Worm (Caenorhabditis elegans): ENCODE results near the gene C36B7.4.

C36B7.4 gene

DNA sequence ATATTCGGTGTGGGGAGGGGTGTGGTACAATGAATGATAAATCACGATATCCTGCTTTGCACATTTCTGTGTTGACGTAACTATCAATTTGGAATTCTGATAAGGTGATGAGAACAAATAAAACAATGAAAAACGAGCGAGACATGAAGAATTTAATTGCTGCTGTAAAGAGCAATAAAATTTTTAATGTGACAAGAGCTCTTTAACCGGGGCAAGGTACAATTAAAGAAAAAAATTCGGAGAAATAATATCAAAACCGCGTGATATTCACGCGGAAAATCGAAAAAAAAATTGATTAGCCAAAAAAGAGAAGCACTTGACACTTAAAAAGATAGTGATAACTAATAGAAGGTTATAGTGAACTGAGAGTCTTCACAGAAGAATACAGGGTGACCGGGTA is 24.5 kb downstream of the C36B7.4 start (continued):
- TF ChIP-seq hlh-6 (tag; optimal IDR thresholded peaks at IDR 0.05): no peak

DNA sequence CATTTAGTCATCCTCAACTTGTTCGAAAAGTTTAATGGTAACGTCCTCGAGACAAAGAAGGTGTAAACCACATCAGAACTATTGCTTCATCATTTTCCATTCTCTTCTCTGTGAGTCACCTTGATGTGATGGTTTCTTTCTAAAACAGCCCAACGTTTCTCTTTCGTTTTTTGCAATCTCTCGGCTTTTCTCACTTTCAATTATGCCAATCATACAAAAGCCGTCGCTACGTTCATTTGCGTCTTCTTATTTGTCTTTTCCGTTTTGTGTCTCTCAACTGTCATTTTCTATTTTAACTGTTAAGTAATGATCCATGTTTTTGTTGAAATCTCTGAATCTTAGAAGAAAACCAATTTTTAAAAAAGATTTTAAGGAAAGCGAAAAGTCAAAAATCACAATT is 28.5 kb downstream of the C36B7.4 start, which contains the start of gene B0403.5:
TSS of gene B0403.5 (plus strand) at position 368 of the 400 bp plus-strand sequence.
- TF ChIP-seq ceh-24 (tag; optimal IDR thresholded peaks at IDR 0.05): no peak
- TF ChIP-seq ceh-34 (tag; optimal IDR thresholded peaks at IDR 0.05): no peak
- no peak for TF ChIP-seq pag-3 (tag; optimal IDR thresholded peaks at IDR 0.05; ENCODE audit: borderline replicate concordance)
- no peak for TF ChIP-seq ama-1 (optimal IDR thresholded peaks at IDR 0.05)
- no peak for TF ChIP-seq ttx-3 (tag; optimal IDR thresholded peaks at IDR 0.05)
- no peak for TF ChIP-seq pha-4 (tag; optimal IDR thresholded peaks at IDR 0.05)
- TF ChIP-seq tbx-7 (tag; optimal IDR thresholded peaks at IDR 0.05): no peak
- TF ChIP-seq F13H6.1 (tag; optimal IDR thresholded peaks at IDR 0.05): no peak
- no peak for TF ChIP-seq sdc-2 (tag; optimal IDR thresholded peaks at IDR 0.05)
- no peak for TF ChIP-seq rnt-1 (tag; optimal IDR thresholded peaks at IDR 0.05)
- no peak for TF ChIP-seq Y22D7AL.16 (tag; optimal IDR thresholded peaks at IDR 0.05)
- TF ChIP-seq fkh-10 (GFP tag; optimal IDR thresholded peaks at IDR 0.05): no peak
- no peak for TF ChIP-seq fkh-6 (tag; optimal IDR thresholded peaks at IDR 0.05)
- TF ChIP-seq odd-2 (tag; optimal IDR thresholded peaks at IDR 0.05): no peak
- no peak for TF ChIP-seq ceh-31 (tag; optimal IDR thresholded peaks at IDR 0.05)
- TF ChIP-seq zip-5 (tag; optimal IDR thresholded peaks at IDR 0.05): no peak
- TF ChIP-seq hlh-8 (tag; optimal IDR thresholded peaks at IDR 0.05): no peak

- TF ChIP-seq ceh-24 (tag; optimal IDR thresholded peaks at IDR 0.05) (no peak), fkh-6 (tag; optimal IDR thresholded peaks at IDR 0.05) (no peak), Y22D7AL.16 (tag; optimal IDR thresholded peaks at IDR 0.05) (no peak), ceh-34 (tag; optimal IDR thresholded peaks at IDR 0.05) (no peak), dve-1 (tag; optimal IDR thresholded peaks at IDR 0.05) (no peak), ceh-18 (tag; optimal IDR thresholded peaks at IDR 0.05) (no peak), lim-6 (tag; optimal IDR thresholded peaks at IDR 0.05) (no peak), sox-4 (tag; optimal IDR thresholded peaks at IDR 0.05) (no peak)
Observed at ce11 chrX:7050290-7050689, 35.5 kb downstream of the C36B7.4 start, which contains the start of gene ubc-17. Gene ubc-17, plus strand, starts transcription at chrX:7050590.

- TF ChIP-seq C38D4.7 (GFP tag; optimal IDR thresholded peaks at IDR 0.05) (no peak), ceh-31 (tag; optimal IDR thresholded peaks at IDR 0.05) (peak; percentile 29), unc-42 (tag; optimal IDR thresholded peaks at IDR 0.05) (peak; percentile 100), ets-4 (tag; optimal IDR thresholded peaks at IDR 0.05) (no peak)
Observed at ce11 chrX:7040760-7041159, 45.1 kb downstream of the C36B7.4 start.

DNA sequence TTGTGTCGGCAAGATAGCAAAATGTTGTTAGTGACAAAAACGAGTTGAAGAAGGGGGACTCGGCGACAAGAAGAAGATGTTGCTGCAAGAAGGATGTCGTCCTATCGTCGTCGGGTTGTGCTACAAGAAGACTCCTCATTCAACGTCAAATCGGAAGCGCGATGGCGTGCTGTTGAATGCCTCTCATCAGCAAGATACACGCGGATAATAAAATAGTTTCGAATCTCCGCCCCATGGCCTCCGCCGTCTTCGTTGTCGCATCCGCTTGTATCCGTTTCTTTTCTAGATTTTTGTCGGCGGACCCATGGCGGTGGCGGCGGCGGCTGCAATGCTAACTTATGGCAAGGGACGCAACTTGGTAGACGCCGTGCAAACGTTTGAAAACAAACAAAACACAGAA is 47.8 kb downstream of the C36B7.4 start:
- TF ChIP-seq Y22D7AL.16 (tag; optimal IDR thresholded peaks at IDR 0.05): no peak
- peak; percentile 38 for TF ChIP-seq unc-42 (tag; optimal IDR thresholded peaks at IDR 0.05)

DNA sequence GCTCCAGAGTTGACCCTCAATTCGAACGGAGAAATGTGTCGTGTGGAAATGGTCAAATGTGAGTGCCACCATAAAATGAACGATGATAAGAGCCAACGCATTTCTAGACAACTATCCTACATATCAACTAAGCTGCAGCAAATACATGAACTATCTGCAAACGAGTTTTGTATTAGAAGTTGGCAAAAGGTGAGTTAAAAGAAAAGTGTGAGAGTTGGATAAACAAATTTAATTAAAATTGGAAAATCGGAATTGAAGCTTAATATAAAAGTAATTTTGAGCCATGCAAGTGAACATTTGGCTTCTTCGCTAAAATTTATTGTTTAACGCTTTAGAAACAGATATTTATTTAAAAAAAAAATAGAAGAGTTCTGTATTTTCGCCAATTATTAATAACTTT is 49.9 kb downstream of the C36B7.4 start, which contains the start of gene cest-19:
TSS of gene cest-19 (minus strand) at position 101 of the 400 bp plus-strand sequence.
- TF ChIP-seq hlh-30 (tag; optimal IDR thresholded peaks at IDR 0.05; ENCODE audit: insufficient read depth) (no peak), unc-86 (tag; optimal IDR thresholded peaks at IDR 0.05) (no peak)

DNA sequence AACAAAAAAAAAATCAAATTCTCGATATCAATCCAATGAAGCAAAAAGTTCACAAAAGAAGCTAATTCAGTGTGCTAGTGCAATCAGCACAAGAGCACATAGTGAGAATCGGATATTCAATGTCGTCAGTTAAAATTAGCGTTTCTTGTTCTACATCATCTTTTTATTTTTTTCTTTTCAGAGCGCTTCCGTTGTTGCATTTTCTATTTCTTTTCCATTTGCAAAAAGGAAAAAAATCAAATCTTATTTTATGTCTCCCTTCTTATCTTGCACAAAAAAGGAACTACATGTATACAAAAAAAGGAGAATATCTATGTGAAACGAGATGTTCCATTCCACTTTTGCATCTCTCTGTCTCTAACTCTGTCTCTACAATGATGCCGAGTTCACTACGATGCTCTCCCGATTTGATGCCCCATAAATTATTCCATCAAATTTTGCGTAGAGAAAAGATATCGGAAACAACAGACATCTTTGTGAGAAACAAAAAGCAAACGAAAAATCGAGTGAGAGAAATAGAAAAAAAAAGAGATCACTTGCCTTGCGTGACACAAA is 52.0 kb downstream of the C36B7.4 start:
- TF ChIP-seq ceh-18 (tag; optimal IDR thresholded peaks at IDR 0.05) (no peak), dmd-4 (tag; optimal IDR thresholded peaks at IDR 0.05; ENCODE audit: borderline replicate concordance) (no peak), hlh-6 (tag; optimal IDR thresholded peaks at IDR 0.05) (no peak), K09A11.1 (tag; optimal IDR thresholded peaks at IDR 0.05; ENCODE audit: insufficient read depth) (no peak), sox-4 (tag; optimal IDR thresholded peaks at IDR 0.05) (no peak), pag-3 (tag; optimal IDR thresholded peaks at IDR 0.05; ENCODE audit: borderline replicate concordance) (no peak)
